Worm (Caenorhabditis elegans): ENCODE results near the gene clc-26.

clc-26 gene

DNA sequence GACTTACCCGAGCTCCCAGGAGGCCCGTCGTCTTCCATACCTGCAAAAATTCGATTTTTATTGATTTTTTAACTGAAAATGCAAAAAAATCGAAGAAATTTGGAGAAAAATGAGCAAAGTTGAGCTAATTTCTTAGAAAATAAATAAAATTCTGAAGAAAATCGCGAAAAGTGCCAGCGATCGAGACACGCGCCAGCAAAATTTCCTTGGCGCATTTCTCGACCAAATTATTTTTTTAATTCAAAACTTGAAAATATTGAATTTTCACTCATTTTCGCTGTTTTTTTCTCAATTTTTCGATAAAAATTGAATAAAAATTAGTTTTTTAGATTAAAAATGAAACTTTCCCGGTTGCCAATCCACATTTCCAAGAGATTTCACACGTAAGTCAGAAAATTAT is 6.3 kb upstream of the clc-26 start, which contains the start of the genes chin-1 and BE0003N10.1 (continued):
- TF ChIP-seq lin-39 (tag; optimal IDR thresholded peaks at IDR 0.05) = peak; percentile 85
- peak; percentile 41 for TF ChIP-seq lin-14 (GFP tag; optimal IDR thresholded peaks at IDR 0.05)
- peak; percentile 47 to 74 (median 69) for TF ChIP-seq dpl-1 (GFP tag; optimal IDR thresholded peaks at IDR 0.05)
- no peak for TF ChIP-seq hlh-4 (tag; optimal IDR thresholded peaks at IDR 0.05)
- TF ChIP-seq nhr-90 (tag; optimal IDR thresholded peaks at IDR 0.05; ENCODE audit: poor library complexity) = peak; percentile 42
- TF ChIP-seq lir-3 (tag; optimal IDR thresholded peaks at IDR 0.05; ENCODE audit: poor library complexity) = no peak
- TF ChIP-seq nhr-237 (tag; optimal IDR thresholded peaks at IDR 0.05) = no peak
- TF ChIP-seq mep-1 (tag; optimal IDR thresholded peaks at IDR 0.05) = peak; percentile 85
- no peak for TF ChIP-seq zag-1 (tag; optimal IDR thresholded peaks at IDR 0.05)
- TF ChIP-seq ceh-90 (tag; optimal IDR thresholded peaks at IDR 0.05) = no peak
- TF ChIP-seq C34B4.2 (tag; optimal IDR thresholded peaks at IDR 0.05) = no peak
- no peak for TF ChIP-seq mab-9 (GFP tag; IDR thresholded peaks at IDR 0.05)
- no peak for TF ChIP-seq ceh-63 (GFP tag; optimal IDR thresholded peaks at IDR 0.05)
- no peak for TF ChIP-seq nhr-47 (tag; optimal IDR thresholded peaks at IDR 0.05)
- TF ChIP-seq F16B12.6 (tag; optimal IDR thresholded peaks at IDR 0.05) = peak; percentile 42
- TF ChIP-seq rnt-1 (tag; optimal IDR thresholded peaks at IDR 0.05) = peak; percentile 67
- TF ChIP-seq unc-62 (GFP tag; optimal IDR thresholded peaks at IDR 0.05) = no peak
- TF ChIP-seq nhr-20 (tag; optimal IDR thresholded peaks at IDR 0.05) = peak; percentile 26
- peak; percentile 61 for TF ChIP-seq xbp-1 (tag; optimal IDR thresholded peaks at IDR 0.05)
- TF ChIP-seq pag-3 (tag; optimal IDR thresholded peaks at IDR 0.05; ENCODE audit: borderline replicate concordance, insufficient read depth) = no peak
- TF ChIP-seq nhr-19 (GFP tag; conservative IDR thresholded peaks at IDR 0.05) = peak; percentile 52
- TF ChIP-seq ces-1 (GFP tag; optimal IDR thresholded peaks at IDR 0.05) = no peak
- TF ChIP-seq ceh-82 (tag; optimal IDR thresholded peaks at IDR 0.05) = peak; percentile 38 to 71 (median 41)
- peak; percentile 7 for TF ChIP-seq aly-2 (tag; optimal IDR thresholded peaks at IDR 0.05)
- no peak for TF ChIP-seq skn-1 (tag; optimal IDR thresholded peaks at IDR 0.05)
- no peak for TF ChIP-seq fkh-4 (tag; optimal IDR thresholded peaks at IDR 0.05; ENCODE audit: borderline replicate concordance)
- TF ChIP-seq dsc-1 (tag; optimal IDR thresholded peaks at IDR 0.05) = no peak
- TF ChIP-seq alr-1 (tag; optimal IDR thresholded peaks at IDR 0.05; ENCODE audit: borderline replicate concordance) = no peak
- TF ChIP-seq snu-23 (GFP tag; optimal IDR thresholded peaks at IDR 0.05) = peak; percentile 65
- no peak for TF ChIP-seq ztf-11 (tag; optimal IDR thresholded peaks at IDR 0.05)
- no peak for TF ChIP-seq efl-3 (GFP tag; optimal IDR thresholded peaks at IDR 0.05)
- no peak for TF ChIP-seq tlp-1 (tag; optimal IDR thresholded peaks at IDR 0.05)
- peak; percentile 39 for TF ChIP-seq blmp-1 (tag; optimal IDR thresholded peaks at IDR 0.05)
- no peak for TF ChIP-seq elt-2 (tag; optimal IDR thresholded peaks at IDR 0.05)
- TF ChIP-seq lsy-2 (tag; optimal IDR thresholded peaks at IDR 0.05) = peak; percentile 70 to 76
- no peak for TF ChIP-seq unc-130 (tag; optimal IDR thresholded peaks at IDR 0.05)
- peak; percentile 21 for TF ChIP-seq lin-13 (GFP tag; optimal IDR thresholded peaks at IDR 0.05)
- no peak for TF ChIP-seq pax-3 (tag; optimal IDR thresholded peaks at IDR 0.05)
- peak; percentile 61 to 66 for TF ChIP-seq lin-35 (GFP tag; optimal IDR thresholded peaks at IDR 0.05)
- no peak for TF ChIP-seq zip-4 (GFP tag; optimal IDR thresholded peaks at IDR 0.05)
- no peak for TF ChIP-seq hpl-2 (GFP tag; optimal IDR thresholded peaks at IDR 0.05)
- TF ChIP-seq elt-3 (tag; optimal IDR thresholded peaks at IDR 0.05) = no peak
- TF ChIP-seq isw-1 (GFP tag; IDR thresholded peaks at IDR 0.05) = peak; percentile 59
- no peak for TF ChIP-seq nhr-76 (tag; optimal IDR thresholded peaks at IDR 0.05)
- TF ChIP-seq aha-1 (tag; optimal IDR thresholded peaks at IDR 0.05) = no peak
- no peak for TF ChIP-seq fos-1 (tag; optimal IDR thresholded peaks at IDR 0.05)
- no peak for TF ChIP-seq egl-13 (tag; optimal IDR thresholded peaks at IDR 0.05)
- no peak for TF ChIP-seq sptf-1 (tag; optimal IDR thresholded peaks at IDR 0.05)
- no peak for TF ChIP-seq nhr-77 (tag; optimal IDR thresholded peaks at IDR 0.05)
- TF ChIP-seq lin-15B (tag; optimal IDR thresholded peaks at IDR 0.05) = peak; percentile 23
- TF ChIP-seq grh-1 (GFP tag; IDR thresholded peaks at IDR 0.05) = no peak
- TF ChIP-seq nhr-84 (tag; optimal IDR thresholded peaks at IDR 0.05) = no peak
- peak; percentile 24 for TF ChIP-seq irx-1 (tag; optimal IDR thresholded peaks at IDR 0.05)

Data from whole organism, L1 larva.